Worm (Caenorhabditis elegans): ENCODE data around the gene hsp-17.

Gene hsp-17

ce11 chrV:8417271-8417670 is 31.5 kb upstream of the hsp-17 start:
- no peak for TF ChIP-seq ref-1 (GFP tag; conservative IDR thresholded peaks at IDR 0.05)

ce11 chrV:8415113-8415530 is 29.4 kb upstream of the hsp-17 start:
- no peak for TF ChIP-seq klf-2 (GFP tag; conservative IDR thresholded peaks at IDR 0.05)

- TF ChIP-seq ref-1 (GFP tag; conservative IDR thresholded peaks at IDR 0.05) (no peak), flt-1 (GFP tag; IDR thresholded peaks at IDR 0.05) (no peak), tab-1 (GFP tag; IDR thresholded peaks at IDR 0.05) (no peak), ztf-29 (GFP tag; IDR thresholded peaks at IDR 0.05) (no peak), ztf-23 (GFP tag; IDR thresholded peaks at IDR 0.05) (no peak), med-1 (GFP tag; optimal IDR thresholded peaks at IDR 0.05; ENCODE audit: insufficient read depth) (no peak), cog-1 (tag; optimal IDR thresholded peaks at IDR 0.05) (no peak), klf-2 (GFP tag; conservative IDR thresholded peaks at IDR 0.05) (no peak), T22C8.4 (GFP tag; IDR thresholded peaks at IDR 0.05) (no peak)
These were observed 28.5 kb upstream of the hsp-17 start, which contains the start of gene pos-1 for ce11 chrV:8414036-8414728. Gene pos-1, plus strand, starts transcription at chrV:8414086.

- TF ChIP-seq cog-1 (tag; optimal IDR thresholded peaks at IDR 0.05): no peak
- TF ChIP-seq flt-1 (GFP tag; IDR thresholded peaks at IDR 0.05): no peak
- no peak for TF ChIP-seq tab-1 (GFP tag; IDR thresholded peaks at IDR 0.05)
These were observed 27.8 kb upstream of the hsp-17 start, which contains the start of gene vha-18 for ce11 chrV:8413432-8414021. Gene vha-18, minus strand, starts transcription at chrV:8413482.

- no peak for TF ChIP-seq tab-1 (GFP tag; IDR thresholded peaks at IDR 0.05)
- TF ChIP-seq ref-1 (GFP tag; conservative IDR thresholded peaks at IDR 0.05): no peak
- TF ChIP-seq cog-1 (tag; optimal IDR thresholded peaks at IDR 0.05): no peak
- no peak for TF ChIP-seq ztf-29 (GFP tag; IDR thresholded peaks at IDR 0.05)
- no peak for TF ChIP-seq T22C8.4 (GFP tag; IDR thresholded peaks at IDR 0.05)
- TF ChIP-seq klf-2 (GFP tag; conservative IDR thresholded peaks at IDR 0.05): no peak
- no peak for TF ChIP-seq flt-1 (GFP tag; IDR thresholded peaks at IDR 0.05)
- TF ChIP-seq med-1 (GFP tag; optimal IDR thresholded peaks at IDR 0.05; ENCODE audit: insufficient read depth): no peak
- TF ChIP-seq ztf-23 (GFP tag; IDR thresholded peaks at IDR 0.05): no peak
These were observed 24.7 kb upstream of the hsp-17 start, which contains the start of gene F52E1.2 for ce11 chrV:8410406-8410805. Gene F52E1.2, plus strand, starts transcription at chrV:8410595.

- no peak for TF ChIP-seq med-1 (GFP tag; optimal IDR thresholded peaks at IDR 0.05; ENCODE audit: insufficient read depth)
- no peak for TF ChIP-seq tab-1 (GFP tag; IDR thresholded peaks at IDR 0.05)
- no peak for TF ChIP-seq T22C8.4 (GFP tag; IDR thresholded peaks at IDR 0.05)
- no peak for TF ChIP-seq ztf-29 (GFP tag; IDR thresholded peaks at IDR 0.05)
- no peak for TF ChIP-seq ref-1 (GFP tag; conservative IDR thresholded peaks at IDR 0.05)
- no peak for TF ChIP-seq flt-1 (GFP tag; IDR thresholded peaks at IDR 0.05)
- no peak for TF ChIP-seq ztf-23 (GFP tag; IDR thresholded peaks at IDR 0.05)
- no peak for TF ChIP-seq cog-1 (tag; optimal IDR thresholded peaks at IDR 0.05)
- no peak for TF ChIP-seq klf-2 (GFP tag; conservative IDR thresholded peaks at IDR 0.05)
These were observed 23.9 kb upstream of the hsp-17 start for ce11 chrV:8409594-8409993.

DNA sequence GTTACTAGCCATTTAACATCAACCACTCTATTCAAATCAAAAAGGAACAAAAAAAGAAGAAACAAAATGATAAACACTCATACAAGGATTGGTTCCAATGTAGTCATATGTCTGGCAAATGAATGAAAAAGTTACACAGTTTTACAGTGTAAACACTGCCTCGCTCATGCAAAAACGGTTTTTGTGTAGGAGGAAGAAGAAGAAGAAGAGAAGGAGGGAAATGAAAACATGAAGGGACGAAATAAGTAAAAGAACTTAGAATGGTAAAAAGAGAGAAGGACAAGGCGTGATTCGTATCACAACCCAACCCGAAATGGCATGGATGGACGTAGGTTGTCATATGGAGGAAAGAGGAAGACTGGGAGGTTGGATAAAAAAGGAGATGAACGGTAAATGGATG is 21.2 kb upstream of the hsp-17 start:
- TF ChIP-seq tab-1 (GFP tag; IDR thresholded peaks at IDR 0.05): no peak
- TF ChIP-seq flt-1 (GFP tag; IDR thresholded peaks at IDR 0.05): 0 out of 2 replicates have a peak, but pooled peaks have one; percentile 21

ce11 chrV:8406155-8406554 is 20.4 kb upstream of the hsp-17 start:
- TF ChIP-seq ztf-23 (GFP tag; IDR thresholded peaks at IDR 0.05) (no peak), klf-2 (GFP tag; conservative IDR thresholded peaks at IDR 0.05) (no peak), T22C8.4 (GFP tag; IDR thresholded peaks at IDR 0.05) (no peak), ref-1 (GFP tag; conservative IDR thresholded peaks at IDR 0.05) (no peak), flt-1 (GFP tag; IDR thresholded peaks at IDR 0.05) (no peak), med-1 (GFP tag; optimal IDR thresholded peaks at IDR 0.05; ENCODE audit: insufficient read depth) (no peak), ztf-29 (GFP tag; IDR thresholded peaks at IDR 0.05) (no peak), cog-1 (tag; optimal IDR thresholded peaks at IDR 0.05) (no peak), tab-1 (GFP tag; IDR thresholded peaks at IDR 0.05) (no peak)

- no peak for TF ChIP-seq ref-1 (GFP tag; conservative IDR thresholded peaks at IDR 0.05)
- TF ChIP-seq klf-2 (GFP tag; conservative IDR thresholded peaks at IDR 0.05): no peak
- TF ChIP-seq ztf-23 (GFP tag; IDR thresholded peaks at IDR 0.05): no peak
- no peak for TF ChIP-seq ztf-29 (GFP tag; IDR thresholded peaks at IDR 0.05)
- TF ChIP-seq tab-1 (GFP tag; IDR thresholded peaks at IDR 0.05): no peak
- TF ChIP-seq med-1 (GFP tag; optimal IDR thresholded peaks at IDR 0.05; ENCODE audit: insufficient read depth): no peak
- no peak for TF ChIP-seq cog-1 (tag; optimal IDR thresholded peaks at IDR 0.05)
- TF ChIP-seq T22C8.4 (GFP tag; IDR thresholded peaks at IDR 0.05): no peak
- no peak for TF ChIP-seq flt-1 (GFP tag; IDR thresholded peaks at IDR 0.05)
These were observed 18.6 kb upstream of the hsp-17 start for ce11 chrV:8404339-8404738.

DNA sequence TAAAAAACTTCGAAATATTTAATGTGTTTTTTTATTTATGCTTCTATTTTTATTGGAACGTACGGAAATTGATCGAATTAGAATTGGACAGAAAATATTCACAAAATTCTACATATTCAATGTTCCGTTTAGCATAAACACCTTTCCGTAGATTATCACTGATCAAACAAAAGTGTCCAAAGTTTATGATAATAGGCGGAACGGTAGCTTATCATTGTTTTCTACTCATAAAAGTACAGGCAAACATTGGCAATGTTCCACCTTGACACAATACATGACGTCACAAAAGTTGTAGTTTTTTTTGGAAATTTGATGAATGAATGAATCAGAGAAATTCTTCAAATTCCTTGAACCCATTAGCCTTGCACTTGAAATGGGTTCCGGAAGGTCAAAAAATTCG is 18.2 kb upstream of the hsp-17 start:
- TF ChIP-seq tab-1 (GFP tag; IDR thresholded peaks at IDR 0.05) (no peak), flt-1 (GFP tag; IDR thresholded peaks at IDR 0.05) (no peak)

DNA sequence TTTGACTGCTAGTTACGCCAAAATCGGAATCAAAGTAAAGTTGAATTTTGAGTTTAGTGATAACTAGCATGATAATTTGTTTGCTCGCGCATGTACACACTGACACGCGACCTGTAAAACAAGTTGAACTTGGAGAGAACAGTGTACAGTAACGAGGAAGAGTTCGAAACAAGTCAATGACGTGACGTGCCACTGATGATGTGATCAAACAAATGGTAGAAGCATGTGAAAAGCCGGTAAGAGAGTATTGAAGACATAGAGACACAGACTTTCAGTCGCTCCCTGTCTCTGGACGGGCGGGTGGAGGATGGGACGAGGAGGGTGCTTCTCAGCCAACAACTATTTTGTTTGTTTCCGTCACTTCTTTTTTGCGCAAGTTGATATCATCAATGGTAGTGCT is 17.4 kb upstream of the hsp-17 start:
- TF ChIP-seq klf-2 (GFP tag; conservative IDR thresholded peaks at IDR 0.05) (no peak), cog-1 (tag; optimal IDR thresholded peaks at IDR 0.05) (no peak), ztf-29 (GFP tag; IDR thresholded peaks at IDR 0.05) (no peak), med-1 (GFP tag; optimal IDR thresholded peaks at IDR 0.05; ENCODE audit: insufficient read depth) (no peak), flt-1 (GFP tag; IDR thresholded peaks at IDR 0.05) (no peak)
